Worm (Caenorhabditis elegans): ENCODE data around the gene F56C3.4.

ce11 chrX:1394437-1394836 is 33.9 kb upstream of the F56C3.4 start:
- TF ChIP-seq lsy-2 (tag; optimal IDR thresholded peaks at IDR 0.05) (no peak), dpl-1 (GFP tag; optimal IDR thresholded peaks at IDR 0.05) (no peak), daf-19 (GFP tag; conservative IDR thresholded peaks at IDR 0.05) (no peak), madf-9 (GFP tag; conservative IDR thresholded peaks at IDR 0.05) (no peak), ztf-7 (tag; optimal IDR thresholded peaks at IDR 0.05) (peak; percentile 86), ces-1 (GFP tag; optimal IDR thresholded peaks at IDR 0.05) (no peak), ztf-11 (tag; optimal IDR thresholded peaks at IDR 0.05) (no peak), fkh-10 (GFP tag; optimal IDR thresholded peaks at IDR 0.05) (no peak), ama-1 (optimal IDR thresholded peaks at IDR 0.05) (no peak), nhr-11 (tag; optimal IDR thresholded peaks at IDR 0.05) (no peak), aly-2 (tag; optimal IDR thresholded peaks at IDR 0.05) (no peak), cey-2 (tag; optimal IDR thresholded peaks at IDR 0.05; ENCODE audit: borderline replicate concordance, insufficient read depth) (no peak), ctbp-1 (GFP tag; IDR thresholded peaks at IDR 0.05) (no peak), nhr-77 (tag; optimal IDR thresholded peaks at IDR 0.05) (no peak)

Data from whole organism, L4 larva.